Fruit fly (Drosophila melanogaster): ENCODE measurements around the gene nSyb.
A peak's percentile ranks its signal among the peaks of the same experiment; 100 is the strongest.

Gene nSyb

DNA sequence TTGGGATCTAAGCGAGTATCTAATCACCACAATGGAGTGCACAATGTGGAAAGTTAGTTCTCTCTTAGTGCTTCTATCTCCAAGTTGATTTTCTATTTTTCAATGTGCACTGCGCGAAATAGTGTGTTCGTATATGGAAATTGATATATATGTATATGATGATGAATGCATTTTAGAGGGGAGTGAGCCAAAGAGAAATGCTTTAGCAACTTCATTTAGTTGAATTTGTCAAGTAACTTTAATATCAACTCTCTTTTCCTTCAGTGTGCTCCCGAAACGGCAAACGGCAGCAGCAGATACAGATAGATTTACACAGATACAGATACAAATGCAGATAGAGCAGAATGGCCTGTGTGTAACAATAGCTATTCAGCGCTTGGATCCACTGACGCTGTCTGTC lies 53.5 kb downstream of the nSyb start (continued):
- no peak for TF ChIP-seq Oaz (GFP tag; IDR thresholded peaks at IDR 0.05)
- TF ChIP-seq Chrac-16 (GFP tag; optimal IDR thresholded peaks at IDR 0.05) = peak; percentile 71
- no peak for TF ChIP-seq cad (GFP tag; optimal IDR thresholded peaks at IDR 0.05)
- TF ChIP-seq CG14441 (GFP tag; IDR thresholded peaks at IDR 0.05) = peak; percentile 76
- peak; percentile 57; the same call in 1 of the 2 replicates for TF ChIP-seq bowl (GFP tag; IDR thresholded peaks at IDR 0.05)
- TF ChIP-seq CG17186 (GFP tag; optimal IDR thresholded peaks at IDR 0.05) = no peak
- TF ChIP-seq ttk (GFP tag; IDR thresholded peaks at IDR 0.05) = peak; percentile 57; the same call in 1 of the 2 replicates
- peak; percentile 23 for TF ChIP-seq CG13123 (GFP tag; optimal IDR thresholded peaks at IDR 0.05)
- peak; percentile 57 for TF ChIP-seq H2.0 (GFP tag; IDR thresholded peaks at IDR 0.05)
- TF ChIP-seq kni (GFP tag; optimal IDR thresholded peaks at IDR 0.05) = no peak
- TF ChIP-seq zfh2 (GFP tag; optimal IDR thresholded peaks at IDR 0.05) = no peak
- TF ChIP-seq p53 (GFP tag; optimal IDR thresholded peaks at IDR 0.05) = no peak
- TF ChIP-seq CG16815 (GFP tag; optimal IDR thresholded peaks at IDR 0.05) = peak; percentile 47
- no peak for TF ChIP-seq fd102C (GFP tag; optimal IDR thresholded peaks at IDR 0.05)
- TF ChIP-seq sens-2 (GFP tag; IDR thresholded peaks at IDR 0.05) = peak; percentile 53; the same call in 1 of the 2 replicates
- no peak for TF ChIP-seq gro (GFP tag; optimal IDR thresholded peaks at IDR 0.05)
- 0 out of 2 replicates have a peak, but pooled peaks have one; percentile 42 for TF ChIP-seq CG11247 (GFP tag; IDR thresholded peaks at IDR 0.05)
- peak; percentile 68 for TF ChIP-seq CG30403 (GFP tag; optimal IDR thresholded peaks at IDR 0.05)
- no peak for TF ChIP-seq chm (GFP tag; IDR thresholded peaks at IDR 0.05)
- TF ChIP-seq ara (GFP tag; IDR thresholded peaks at IDR 0.05) = peak; percentile 74
- peak; percentile 55 for TF ChIP-seq lilli (GFP tag; optimal IDR thresholded peaks at IDR 0.05)
- peak in 1 of 2 experiments; percentile 46 for TF ChIP-seq Eip74EF (GFP tag; optimal IDR thresholded peaks at IDR 0.05)
- TF ChIP-seq otp (GFP tag; IDR thresholded peaks at IDR 0.05) = peak; percentile 84
- TF ChIP-seq CG3163 (GFP tag; optimal IDR thresholded peaks at IDR 0.05) = no peak
- TF ChIP-seq Nf-YC (tag; optimal IDR thresholded peaks at IDR 0.05) = no peak
- TF ChIP-seq Dfd (GFP tag; optimal IDR thresholded peaks at IDR 0.05) = no peak
- TF ChIP-seq CG15269 (tag; optimal IDR thresholded peaks at IDR 0.05) = peak; percentile 63
- TF ChIP-seq ham (GFP tag; IDR thresholded peaks at IDR 0.05) = no peak
- TF ChIP-seq knrl (GFP tag; IDR thresholded peaks at IDR 0.05; ENCODE audit: partially characterized antibody) = no peak

DNA sequence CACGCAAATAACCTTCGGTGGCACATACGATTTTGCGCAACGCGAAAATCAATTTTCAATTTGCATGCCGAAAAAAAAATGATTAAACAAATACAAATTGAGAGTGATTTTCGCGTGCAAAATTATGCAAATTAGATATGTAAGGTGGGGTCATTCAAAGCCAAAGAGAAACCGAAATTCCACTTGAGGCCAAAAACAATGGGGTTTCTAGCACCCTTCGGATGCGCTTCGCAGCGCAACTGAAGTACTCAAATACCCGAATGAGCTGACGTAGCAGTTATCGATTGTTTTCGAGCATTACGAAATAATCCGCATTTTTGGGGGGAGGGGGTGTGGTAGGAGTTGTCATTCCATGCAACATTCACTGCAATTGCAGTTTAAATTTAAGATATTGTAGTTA lies 56.7 kb downstream of the nSyb start:
- TF ChIP-seq CG11398 (GFP tag; optimal IDR thresholded peaks at IDR 0.05) (no peak), CG10274 (GFP tag; optimal IDR thresholded peaks at IDR 0.05) (peak; percentile 90), eve (GFP tag; optimal IDR thresholded peaks at IDR 0.05) (peak in 1 of 2 experiments; percentile 78), CG17612 (GFP tag; IDR thresholded peaks at IDR 0.05) (no peak), Ets65A (GFP tag) (peak; percentile 9)
